Worm (Caenorhabditis elegans): ENCODE measurements around the gene cnx-1.

DNA sequence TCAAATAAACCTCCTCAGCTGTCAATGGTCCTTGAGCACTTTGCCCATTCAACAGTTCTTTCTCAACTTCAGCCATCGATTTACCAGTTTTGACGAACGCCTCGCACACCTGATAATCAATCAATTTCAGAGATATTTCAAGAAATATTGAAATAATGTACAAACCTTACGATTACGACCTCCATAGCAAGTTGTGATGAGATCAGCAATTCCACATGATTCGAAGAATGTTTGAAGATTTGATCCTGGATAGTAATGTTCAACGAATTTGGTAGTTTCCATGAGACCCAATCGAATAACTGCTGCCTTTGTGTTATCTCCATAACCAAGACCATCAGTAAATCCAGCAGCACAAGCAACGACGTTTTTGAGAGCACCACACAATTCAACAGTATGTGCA, 38.0 kb upstream of the cnx-1 start:
- TF ChIP-seq ama-1 (optimal IDR thresholded peaks at IDR 0.05) (no peak), unc-30 (tag; optimal IDR thresholded peaks at IDR 0.05) (no peak), sox-4 (tag; optimal IDR thresholded peaks at IDR 0.05) (no peak)

Data from whole organism, L1 larva.